Worm (Caenorhabditis elegans) whole organism, midembryonic: ENCODE measurements around the gene F22H10.3.

ENCODE experiments used
- flt-1 ChIP-seq: fragments of 200-800 bp; sonication (Bioruptor generic); IDR thresholded peaks from 2 replicates; pipeline ENCODE4 v1.3.6; 2022; ENCODE audit warnings: missing genetic modification characterization, missing compliant biosample characterization
- med-1 ChIP-seq: sonication (generic microtip); optimal IDR thresholded peaks from 2 replicates; lab custom pipeline; 2017; ENCODE audit warnings: missing genetic modification characterization, mild to moderate bottlenecking, missing compliant biosample characterization, antibody characterized with exemption, missing genetic modification reagents; ENCODE audit not compliant: insufficient read depth
- ref-1 ChIP-seq: fragments of 200-800 bp; sonication (Bioruptor generic); conservative IDR thresholded peaks from 2 replicates; pipeline ENCODE4 v1.3.6; 2022; ENCODE audit warnings: missing genetic modification reagents, missing genetic modification characterization, missing compliant biosample characterization
- ztf-29 ChIP-seq: fragments of 200-800 bp; sonication (Bioruptor generic); IDR thresholded peaks from 2 replicates; pipeline ENCODE4 v1.3.6; 2022; ENCODE audit warnings: missing genetic modification reagents, missing genetic modification characterization, missing compliant biosample characterization

- TF ChIP-seq flt-1 (GFP tag; lab: Robert Waterston, UW), result no peak
- TF ChIP-seq ref-1 (GFP tag; lab: Robert Waterston, UW), result no peak
- TF ChIP-seq med-1 (GFP tag; lab: Kevin White, UChicago), result no peak
- no peak for TF ChIP-seq ztf-29 (GFP tag; lab: Robert Waterston, UW)
Observed at ce11 chrX:16669106-16669505, 8.4 kb downstream of the F22H10.3 start.
